Fruit fly (Drosophila melanogaster) whole organism, wandering third instar larva: ENCODE data around the gene r.
A peak's percentile ranks its signal among the peaks of the same experiment; 100 is the strongest.

Source experiments
- Abd-B ChIP-seq: fragments of >200 bp; optimal IDR thresholded peaks from 2 replicates; lab custom pipeline; 2017; ENCODE audit warnings: missing biosample characterization, missing genetic modification characterization
- CG32264 ChIP-seq: fragments of 200-800 bp; sonication (Bioruptor generic); optimal IDR thresholded peaks from 2 replicates; lab custom pipeline; 2016; ENCODE audit warnings: missing biosample characterization, missing genetic modification characterization
- CG9705 ChIP-seq: fragments of 200-800 bp; sonication (Bioruptor generic); optimal IDR thresholded peaks from 2 replicates; lab custom pipeline; 2018; ENCODE audit warnings: missing biosample characterization, mild to moderate bottlenecking, missing genetic modification characterization
- Dfd ChIP-seq: fragments of >200 bp; optimal IDR thresholded peaks from 2 replicates; lab custom pipeline; 2017; ENCODE audit warnings: missing biosample characterization, missing genetic modification characterization
- Dif ChIP-seq: fragments of 200-275, 200-300 bp; sonication (Bioruptor generic); optimal IDR thresholded peaks from 2 replicates; lab custom pipeline; 2018; ENCODE audit warnings: missing biosample characterization, missing genetic modification characterization; ENCODE audit not compliant: partially characterized antibody
- GATAd ChIP-seq: sonication (Bioruptor generic); optimal IDR thresholded peaks from 2 replicates; lab custom pipeline; 2016; ENCODE audit warnings: missing biosample characterization, missing genetic modification characterization
- HLH106 ChIP-seq: fragments of 200-800 bp; optimal IDR thresholded peaks from 3 replicates; lab custom pipeline; 2019; ENCODE audit warnings: missing biosample characterization, mild to moderate bottlenecking, missing genetic modification characterization, moderate library complexity
- Hnf4 ChIP-seq: fragments of 200-800 bp; sonication (Bioruptor generic); optimal IDR thresholded peaks from 2 replicates; lab custom pipeline; 2016; ENCODE audit warnings: missing biosample characterization, mild to moderate bottlenecking, missing genetic modification characterization
- Jra ChIP-seq: sonication (Bioruptor generic); optimal IDR thresholded peaks from 2 replicates; lab custom pipeline; 2016; ENCODE audit warnings: missing biosample characterization, missing genetic modification characterization
- Mio ChIP-seq: sonication (Bioruptor generic); optimal IDR thresholded peaks from 2 replicates; lab custom pipeline; 2016; ENCODE audit warnings: missing biosample characterization, missing genetic modification characterization
- Myc ChIP-seq: fragments of >200 bp; optimal IDR thresholded peaks from 2 replicates; lab custom pipeline; 2017
- N ChIP-seq: fragments of >200 bp; optimal IDR thresholded peaks from 2 replicates; lab custom pipeline; 2018; ENCODE audit warnings: missing biosample characterization, missing external identifiers, missing genetic modification characterization
- OdsH ChIP-seq: fragments of 200-800 bp; sonication (Bioruptor generic); optimal IDR thresholded peaks from 2 replicates; lab custom pipeline; 2016; ENCODE audit warnings: missing biosample characterization, mild to moderate bottlenecking, missing genetic modification characterization
- Rel ChIP-seq, 2 experiments: fragments of 200-800 bp; sonication (Bioruptor generic) in 1 of 2; optimal IDR thresholded peaks; 2 replicates in 1 of 2; 3 replicates in 1 of 2; lab custom pipeline; 2016 to 2019; ENCODE audit warnings: mild to moderate bottlenecking in 2 of 2, missing biosample characterization in 2 of 2, missing genetic modification characterization in 2 of 2, moderate library complexity in 1 of 2
- Vsx2 ChIP-seq: fragments of 200-300, 225-300 bp; sonication (Bioruptor generic); optimal IDR thresholded peaks from 2 replicates; lab custom pipeline; 2018; ENCODE audit warnings: missing biosample characterization, missing genetic modification characterization; ENCODE audit not compliant: partially characterized antibody
- br ChIP-seq: fragments of 200-800 bp; sonication (Bioruptor generic); optimal IDR thresholded peaks from 2 replicates; lab custom pipeline; 2016; ENCODE audit warnings: missing biosample characterization, missing genetic modification characterization
- dl ChIP-seq, 2 experiments: fragments of 175-275, 200-275 bp in 1 of 2; fragments of 200-275 bp in 1 of 2; sonication (Bioruptor generic); optimal IDR thresholded peaks; lab custom pipeline; 2018; ENCODE audit warnings: mild to moderate bottlenecking in 2 of 2, missing biosample characterization in 2 of 2, missing genetic modification characterization in 2 of 2, moderate library complexity in 2 of 2; ENCODE audit not compliant: partially characterized antibody in 2 of 2, insufficient read depth in 1 of 2
- dsf ChIP-seq: sonication (Bioruptor generic); optimal IDR thresholded peaks from 2 replicates; lab custom pipeline; 2016; ENCODE audit warnings: missing biosample characterization, missing genetic modification characterization, borderline replicate concordance
- ey ChIP-seq: fragments of 200-800 bp; sonication (Bioruptor generic); optimal IDR thresholded peaks from 2 replicates; lab custom pipeline; 2016; ENCODE audit warnings: missing biosample characterization, missing genetic modification characterization
- foxo ChIP-seq, 2 experiments: fragments of 200-800 bp; sonication (Bioruptor generic); optimal IDR thresholded peaks; 2 replicates in 1 of 2; 3 replicates in 1 of 2; lab custom pipeline; 2016 to 2017; ENCODE audit warnings: missing biosample characterization in 2 of 2, missing genetic modification characterization in 2 of 2
- fru ChIP-seq: fragments of 200-800 bp; sonication (Bioruptor generic); optimal IDR thresholded peaks from 3 replicates; lab custom pipeline; 2016; ENCODE audit warnings: missing biosample characterization, mild to moderate bottlenecking, missing genetic modification characterization
- h ChIP-seq: fragments of 200-800 bp; sonication (Bioruptor generic); optimal IDR thresholded peaks from 3 replicates; lab custom pipeline; 2016; ENCODE audit warnings: missing biosample characterization, mild to moderate bottlenecking, missing genetic modification characterization
- jim ChIP-seq: fragments of 175-275, 200-325 bp; sonication (Bioruptor generic); optimal IDR thresholded peaks from 2 replicates; lab custom pipeline; 2016; ENCODE audit warnings: missing biosample characterization, mild to moderate bottlenecking, missing genetic modification characterization
- psq ChIP-seq: fragments of 200-800 bp; sonication (Bioruptor generic); optimal IDR thresholded peaks from 3 replicates; lab custom pipeline; 2017; ENCODE audit warnings: missing biosample characterization, mild to moderate bottlenecking, missing genetic modification characterization, moderate library complexity
- sage ChIP-seq: fragments of 200-800 bp; sonication (Bioruptor generic); optimal IDR thresholded peaks from 2 replicates; lab custom pipeline; 2016; ENCODE audit warnings: missing biosample characterization, mild to moderate bottlenecking, missing genetic modification characterization
- sv ChIP-seq: fragments of 200-800 bp; sonication (Bioruptor generic); optimal IDR thresholded peaks from 3 replicates; lab custom pipeline; 2016; ENCODE audit warnings: missing biosample characterization, missing genetic modification characterization
- tai ChIP-seq: sonication (Bioruptor generic); optimal IDR thresholded peaks from 2 replicates; lab custom pipeline; 2016; ENCODE audit warnings: missing biosample characterization, missing genetic modification characterization
- usp ChIP-seq: fragments of >200 bp; optimal IDR thresholded peaks from 2 replicates; lab custom pipeline; 2017; ENCODE audit warnings: missing biosample characterization, missing genetic modification characterization
- woc ChIP-seq: sonication (Bioruptor generic); optimal IDR thresholded peaks from 2 replicates; lab custom pipeline; 2016; ENCODE audit warnings: missing biosample characterization, mild to moderate bottlenecking, missing genetic modification characterization

Gene r

DNA sequence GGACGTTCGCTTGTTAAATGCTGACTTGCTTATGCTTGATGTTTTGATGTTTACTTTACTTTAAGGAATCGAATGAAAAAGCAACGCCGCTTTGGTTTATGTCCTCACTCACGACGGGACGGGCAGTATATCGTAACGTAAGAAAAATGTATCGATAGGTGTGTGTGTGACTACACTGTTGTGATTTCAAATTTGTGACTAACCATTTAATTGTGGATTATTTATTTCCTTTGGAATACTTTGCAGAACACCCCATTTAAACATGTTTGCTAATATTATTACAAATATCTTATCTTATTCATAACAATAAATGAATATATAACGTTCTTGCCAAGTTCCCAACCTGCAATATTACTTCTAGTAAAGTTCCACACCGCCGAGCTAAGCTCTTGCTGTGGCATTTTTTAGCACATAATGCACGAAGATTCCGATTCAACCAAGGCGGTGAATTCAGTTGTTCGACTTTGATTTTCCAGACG lies at the start of gene r, which contains the start of gene Nemp:
Gene r (plus strand): TSS at position 429 of the 479 bp plus-strand sequence.
Gene Nemp (minus strand): TSS at position 85 of the 479 bp plus-strand sequence.
- no peak for TF ChIP-seq OdsH (GFP tag; lab: Kevin White, UChicago)
- TF ChIP-seq fru (GFP tag; lab: Kevin White, UChicago): peak; percentile 23

DNA sequence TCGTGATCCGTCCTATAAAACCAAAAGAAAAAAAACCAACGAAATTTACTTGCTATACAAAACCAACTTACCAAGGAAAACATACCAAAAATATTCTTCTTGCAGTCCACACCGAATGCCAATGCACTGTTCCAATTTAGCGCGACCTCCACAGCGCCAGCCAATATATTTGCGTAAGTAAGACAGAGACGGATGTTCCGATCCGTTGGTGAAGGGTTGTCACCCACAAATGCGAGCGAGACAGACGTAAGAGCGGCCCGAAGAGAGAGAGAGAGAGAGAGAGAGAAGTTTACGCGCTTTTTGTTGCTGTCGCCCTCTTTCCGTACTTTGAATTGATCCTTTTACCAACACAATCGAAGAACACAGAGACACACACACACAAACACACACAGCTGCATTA lies 47.3 kb upstream of the r start:
- peak; percentile 43 for TF ChIP-seq Dif
- TF ChIP-seq br: no peak

DNA sequence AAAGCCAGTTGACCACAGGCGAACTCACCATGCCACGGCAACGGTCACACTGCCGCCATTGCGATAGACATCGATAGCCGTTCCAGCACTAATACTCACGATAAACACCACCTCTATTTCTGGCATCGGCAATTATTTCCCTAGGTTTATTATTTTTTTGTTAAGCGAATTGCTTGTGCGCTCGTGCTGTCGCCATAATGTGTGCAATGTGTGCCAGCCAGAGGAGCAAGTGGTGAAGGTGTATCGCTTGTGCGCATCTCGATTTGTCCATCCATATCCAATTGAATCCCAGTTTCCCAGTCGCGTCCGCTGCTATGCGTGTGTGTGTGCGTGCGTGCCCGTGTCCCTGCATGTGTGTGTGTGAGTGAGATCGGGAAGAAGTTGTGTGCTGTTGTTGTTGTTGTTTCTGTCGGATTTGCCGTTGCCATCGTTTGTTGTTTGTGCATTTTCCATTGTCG lies 44.5 kb upstream of the r start, which contains the start of gene mbt:
Gene mbt (plus strand): TSS at position 85 of the 458 bp plus-strand sequence.
- no peak for TF ChIP-seq Vsx2 (GFP tag; lab: Kevin White, UChicago)
- TF ChIP-seq h (GFP tag; lab: Kevin White, UChicago): peak; percentile 35
- TF ChIP-seq Jra: no peak
- no peak for TF ChIP-seq sv (GFP tag; lab: Kevin White, UChicago)
- no peak for TF ChIP-seq usp (GFP tag; lab: Kevin White, UChicago)
- TF ChIP-seq CG32264 (GFP tag; lab: Kevin White, UChicago): no peak
- TF ChIP-seq dsf (GFP tag; lab: Kevin White, UChicago): no peak
- no peak for TF ChIP-seq OdsH (GFP tag; lab: Kevin White, UChicago)
- no peak for TF ChIP-seq CG9705
- TF ChIP-seq psq (GFP tag; lab: Kevin White, UChicago): peak; percentile 8
- TF ChIP-seq Myc (lab: Kevin White, UChicago): peak; percentile 80
- TF ChIP-seq Abd-B: no peak
- no peak for TF ChIP-seq ey (GFP tag; lab: Kevin White, UChicago)
- TF ChIP-seq foxo (GFP tag; optimal IDR thresholded peaks at IDR 0.05; lab: Kevin White, UChicago): no peak
- TF ChIP-seq N: peak; percentile 68
- TF ChIP-seq Hnf4 (GFP tag; lab: Kevin White, UChicago): no peak
- TF ChIP-seq sage (GFP tag; lab: Kevin White, UChicago): no peak
- TF ChIP-seq jim (GFP tag; lab: Kevin White, UChicago): no peak
- peak; percentile 64 for TF ChIP-seq Dfd
- TF ChIP-seq br: no peak

DNA sequence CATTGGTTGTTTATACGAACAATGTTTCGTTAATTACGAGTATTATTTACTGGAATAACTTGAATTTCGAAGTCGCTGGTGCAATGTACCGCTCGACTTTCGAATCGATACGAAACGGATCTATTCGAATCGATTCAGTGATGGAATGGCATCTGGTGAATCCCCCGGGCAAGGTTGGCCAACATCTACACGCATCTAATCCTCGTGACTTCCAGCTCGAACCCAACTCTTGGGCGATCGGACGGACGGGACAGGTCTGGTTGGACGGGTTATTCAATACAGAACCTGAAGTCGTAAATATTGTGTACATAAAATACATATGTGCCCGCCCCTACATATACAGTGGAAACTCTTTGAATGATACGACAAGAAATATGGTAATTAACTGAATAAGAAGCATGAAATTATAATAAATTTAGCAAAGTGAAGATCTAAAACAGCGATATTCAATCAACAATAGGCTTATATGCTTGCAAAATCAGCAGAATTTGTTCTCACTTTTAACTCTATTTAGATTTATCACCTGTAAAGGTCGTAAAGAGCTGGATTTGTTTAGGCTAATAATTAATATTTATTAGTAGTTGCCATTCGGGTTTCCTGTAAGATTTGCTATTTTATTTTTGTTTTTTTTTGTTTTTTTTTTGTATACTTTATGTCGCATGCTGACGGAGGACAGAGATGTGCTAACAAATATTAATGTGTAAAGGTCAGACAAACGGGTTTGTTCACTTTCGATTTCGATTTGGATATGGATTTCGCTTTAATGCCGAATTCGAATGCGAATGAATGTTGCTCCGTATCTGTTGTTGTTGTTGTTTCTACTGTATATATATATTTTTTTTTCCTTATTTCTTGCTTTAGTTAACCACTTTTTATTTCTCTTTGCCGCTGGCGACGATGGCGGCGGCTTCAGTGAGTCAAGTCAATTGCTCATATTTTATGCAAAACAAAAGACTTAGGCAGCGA lies 38.1 kb upstream of the r start:
- no peak for TF ChIP-seq psq (GFP tag; lab: Kevin White, UChicago)
- TF ChIP-seq foxo (GFP tag; optimal IDR thresholded peaks at IDR 0.05; lab: Kevin White, UChicago): peak in 1 of 2 experiments; percentile 1
- TF ChIP-seq Rel (GFP tag; optimal IDR thresholded peaks at IDR 0.05; lab: Kevin White, UChicago): no peak
- peak; percentile 83 for TF ChIP-seq Rel (tag; optimal IDR thresholded peaks at IDR 0.05; lab: Kevin White, UChicago)
- TF ChIP-seq HLH106 (tag; lab: Kevin White, UChicago): peak; percentile 10

DNA sequence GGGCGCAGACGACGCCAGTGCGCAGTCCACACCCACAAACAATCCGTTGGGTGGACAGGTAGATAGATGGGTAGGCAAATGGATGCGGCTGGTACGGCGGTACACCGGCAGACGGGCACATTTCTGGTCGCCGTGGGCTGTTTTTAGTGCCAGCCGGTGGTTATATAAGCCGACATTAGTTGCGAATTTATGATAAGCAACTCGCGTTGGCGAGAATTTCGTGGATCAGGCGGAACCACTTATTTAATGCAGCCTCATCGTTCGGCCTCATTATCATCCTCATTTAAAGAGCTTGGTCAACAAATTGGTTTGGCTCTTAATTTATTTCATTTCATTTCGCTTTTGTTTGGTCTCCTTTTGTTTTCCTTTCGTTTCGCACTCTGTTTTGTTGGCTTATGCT lies 36.4 kb upstream of the r start:
- TF ChIP-seq br: no peak
- TF ChIP-seq psq (GFP tag; lab: Kevin White, UChicago): peak; percentile 12

DNA sequence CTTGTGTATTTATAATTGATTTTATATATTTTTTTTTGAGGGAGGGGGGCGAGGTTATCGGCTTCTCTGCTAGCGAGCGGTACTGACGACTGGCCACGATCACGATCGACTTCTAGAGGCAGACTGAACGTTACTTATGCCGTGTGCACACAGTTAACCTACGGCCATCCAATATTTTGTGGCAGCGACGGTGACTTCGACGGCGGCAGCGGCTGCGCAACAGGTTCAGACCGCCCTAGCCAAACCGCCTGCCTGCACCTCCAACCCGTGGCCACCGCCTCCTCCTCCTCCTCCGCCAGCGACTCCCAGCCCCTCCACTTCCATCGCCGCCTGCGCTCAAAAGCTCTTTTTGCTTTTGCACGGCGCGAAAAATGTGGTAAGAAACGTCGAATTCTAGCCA lies 33.7 kb upstream of the r start, which contains the start of gene CG9782:
Gene CG9782 (minus strand): TSS at position 128 of the 400 bp plus-strand sequence.
- no peak for TF ChIP-seq sv (GFP tag; lab: Kevin White, UChicago)
- TF ChIP-seq tai (GFP tag; lab: Kevin White, UChicago): no peak
- TF ChIP-seq GATAd: no peak
- TF ChIP-seq jim (GFP tag; lab: Kevin White, UChicago): no peak
- no peak for TF ChIP-seq HLH106 (tag; lab: Kevin White, UChicago)
- TF ChIP-seq fru (GFP tag; lab: Kevin White, UChicago): peak; percentile 87
- TF ChIP-seq dl (GFP tag; optimal IDR thresholded peaks at IDR 0.05; lab: Kevin White, UChicago; ENCODE audit: insufficient read depth in 1 of 2, partially characterized antibody in 2 of 2): peak in 1 of 2 experiments; percentile 17
- TF ChIP-seq Mio (GFP tag; lab: Kevin White, UChicago): no peak
- TF ChIP-seq dsf (GFP tag; lab: Kevin White, UChicago): no peak
- TF ChIP-seq Dif: peak; percentile 21
- TF ChIP-seq Vsx2 (GFP tag; lab: Kevin White, UChicago): peak; percentile 8
- TF ChIP-seq Hnf4 (GFP tag; lab: Kevin White, UChicago): no peak
- peak; percentile 8 for TF ChIP-seq woc (GFP tag; lab: Kevin White, UChicago)
- no peak for TF ChIP-seq foxo (GFP tag; optimal IDR thresholded peaks at IDR 0.05; lab: Kevin White, UChicago)
